Worm (Caenorhabditis elegans): ENCODE results near the gene C25H3.17.
"Not testable (repeated sequence)": the region's sequence is repeated elsewhere in the genome, so short reads cannot be mapped to it uniquely, and the experiment has no call there.

C25H3.17 gene

ce11 chrII:5630851-5631401, 38.6 kb downstream of the C25H3.17 start, which contains the start of the genes F59E12.6 and npl-4.1:
F59E12.6 (minus strand) TSS chrII:5630951.
npl-4.1 (plus strand) TSS chrII:5631351.
- not testable (repeated sequence) for TF ChIP-seq snpc-4, nhr-67, ztf-11 (tag; optimal IDR thresholded peaks at IDR 0.05)

- TF ChIP-seq mml-1 (tag; optimal IDR thresholded peaks at IDR 0.05) (no peak), ceh-82 (tag; optimal IDR thresholded peaks at IDR 0.05) (no peak)
These were observed 41.1 kb downstream of the C25H3.17 start, which contains the start of gene F59E12.15 for ce11 chrII:5628326-5628818. F59E12.15 (minus strand) TSS chrII:5628376.

ce11 chrII:5622383-5622939, 47.0 kb downstream of the C25H3.17 start, which contains the start of the genes eif-3.L and npl-4.2:
eif-3.L (minus strand) TSS chrII:5622483.
npl-4.2 (plus strand) TSS chrII:5622889.
- not testable (repeated sequence) for TF ChIP-seq egl-27, skn-1, lin-15B (tag; optimal IDR thresholded peaks at IDR 0.05)

- peak; percentile 71 for TF ChIP-seq elt-2 (tag; optimal IDR thresholded peaks at IDR 0.05)
- peak; percentile 15 for TF ChIP-seq nhr-43 (tag; optimal IDR thresholded peaks at IDR 0.05; ENCODE audit: poor library complexity, severe bottlenecking)
- no peak for TF ChIP-seq nhr-67 (tag; optimal IDR thresholded peaks at IDR 0.05)
- TF ChIP-seq nfya-1 (tag; optimal IDR thresholded peaks at IDR 0.05; ENCODE audit: insufficient read depth): peak; percentile 9
- TF ChIP-seq ama-1 (optimal IDR thresholded peaks at IDR 0.05): no peak
- TF ChIP-seq ceh-28 (tag; optimal IDR thresholded peaks at IDR 0.05): peak; percentile 8
- TF ChIP-seq ztf-4 (tag; optimal IDR thresholded peaks at IDR 0.05): no peak
- no peak for TF ChIP-seq nhr-28 (tag; optimal IDR thresholded peaks at IDR 0.05)
- peak; percentile 48 for TF ChIP-seq nhr-23 (tag; optimal IDR thresholded peaks at IDR 0.05)
These were observed 50.2 kb downstream of the C25H3.17 start, which contains the start of gene dhs-6 for ce11 chrII:5619298-5619697. dhs-6 (minus strand) TSS chrII:5619319.
